Fruit fly (Drosophila melanogaster): ENCODE data around the gene COX7A.

COX7A gene

DNA sequence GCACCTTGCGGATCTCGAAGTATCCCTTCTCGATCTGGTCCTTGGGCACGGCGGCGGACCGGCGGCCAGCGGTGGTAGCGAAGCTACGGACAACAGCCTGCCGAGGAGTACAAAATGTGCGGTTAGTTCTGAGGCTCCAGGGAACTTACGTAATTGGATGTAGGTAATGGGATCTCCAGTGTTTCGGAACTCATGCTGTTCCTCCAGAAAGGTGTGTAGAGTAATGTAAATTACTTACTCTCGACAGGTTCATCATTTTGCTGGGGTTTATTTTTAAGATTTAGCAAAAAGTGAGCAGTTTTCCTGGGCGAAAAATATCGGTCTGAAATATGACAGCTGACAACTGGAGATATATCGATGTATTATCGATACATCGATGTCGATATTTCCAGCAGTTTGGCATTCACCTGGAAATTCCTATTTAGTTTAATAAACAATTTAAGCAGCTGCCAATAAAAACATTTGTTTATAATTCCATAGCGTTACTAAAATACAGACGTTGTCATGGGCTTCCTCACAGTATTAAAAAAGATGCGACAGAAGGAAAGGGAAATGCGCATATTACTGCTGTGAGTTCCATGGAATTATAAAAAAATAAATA is at the start of gene COX7A, which contains the start of gene Arl2 (continued):
- TF ChIP-seq CG32532 (GFP tag; IDR thresholded peaks at IDR 0.05), result peak; percentile 47; the same call in 1 of the 2 replicates
- TF ChIP-seq CG17912 (GFP tag; optimal IDR thresholded peaks at IDR 0.05), result no peak
- no peak for TF ChIP-seq CG30431 (GFP tag; optimal IDR thresholded peaks at IDR 0.05)
- TF ChIP-seq Adf1 (GFP tag; IDR thresholded peaks at IDR 0.05), result no peak
- TF ChIP-seq Ptx1 (GFP tag; IDR thresholded peaks at IDR 0.05), result no peak
- no peak for TF ChIP-seq Blimp-1 (GFP tag; optimal IDR thresholded peaks at IDR 0.05)
- TF ChIP-seq dpn (GFP tag; optimal IDR thresholded peaks at IDR 0.05), result no peak
- peak; percentile 75 for TF ChIP-seq trem (tag; optimal IDR thresholded peaks at IDR 0.05)
- TF ChIP-seq Jarid2 (GFP tag; optimal IDR thresholded peaks at IDR 0.05), result no peak
- no peak for TF ChIP-seq eve (GFP tag; optimal IDR thresholded peaks at IDR 0.05)
- no peak for TF ChIP-seq CG14014 (GFP tag; IDR thresholded peaks at IDR 0.05)
- peak; percentile 90 for TF ChIP-seq inv (GFP tag; IDR thresholded peaks at IDR 0.05; ENCODE audit: partially characterized antibody)
- TF ChIP-seq Mes4 (GFP tag; optimal IDR thresholded peaks at IDR 0.05), result no peak
- TF ChIP-seq jigr1 (GFP tag; IDR thresholded peaks at IDR 0.05), result peak; percentile 27; the same call in 1 of the 3 replicates
- no peak for TF ChIP-seq CG33213 (GFP tag; optimal IDR thresholded peaks at IDR 0.05)
- TF ChIP-seq Poxn (GFP tag; IDR thresholded peaks at IDR 0.05), result no peak
- peak; percentile 87 for TF ChIP-seq Doc3 (GFP tag; IDR thresholded peaks at IDR 0.05; ENCODE audit: partially characterized antibody)
- no peak for TF ChIP-seq her (GFP tag; optimal IDR thresholded peaks at IDR 0.05)
- no peak for TF ChIP-seq Stat92E (GFP tag; optimal IDR thresholded peaks at IDR 0.05)
- TF ChIP-seq HmgD (GFP tag; optimal IDR thresholded peaks at IDR 0.05), result no peak
- TF ChIP-seq CG8944 (GFP tag; optimal IDR thresholded peaks at IDR 0.05), result no peak
- no peak for TF ChIP-seq CG11398 (GFP tag; optimal IDR thresholded peaks at IDR 0.05)
- no peak for TF ChIP-seq CG17802 (tag; optimal IDR thresholded peaks at IDR 0.05)
- no peak for TF ChIP-seq CG9817 (tag; optimal IDR thresholded peaks at IDR 0.05)
- no peak for TF ChIP-seq crc (GFP tag; optimal IDR thresholded peaks at IDR 0.05)
- TF ChIP-seq CG3407 (GFP tag; optimal IDR thresholded peaks at IDR 0.05), result no peak
- TF ChIP-seq CkIIα-i1 (GFP tag; IDR thresholded peaks at IDR 0.05), result no peak

DNA sequence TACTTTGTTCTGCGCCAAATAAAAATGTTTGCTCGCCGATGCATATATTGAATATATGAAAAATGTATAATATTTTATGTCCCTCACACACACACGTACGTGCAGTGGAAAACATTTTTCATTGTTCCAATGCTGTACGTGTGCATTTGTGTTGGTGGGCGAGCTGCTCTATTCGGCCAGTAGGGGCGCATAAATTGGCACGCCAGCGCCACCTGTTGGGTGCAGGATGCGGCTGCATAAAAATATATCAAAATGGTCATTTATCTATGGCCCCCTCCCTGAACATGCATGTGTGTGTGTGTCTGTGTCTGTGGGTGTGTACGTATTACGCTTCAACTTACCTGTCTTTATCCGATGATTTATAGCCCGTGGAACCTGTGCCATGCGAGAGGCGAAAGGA is 48.8 kb upstream of the COX7A start:
- TF ChIP-seq CTCF (GFP tag; optimal IDR thresholded peaks at IDR 0.05) (peak; percentile 84), sisA (GFP tag; IDR thresholded peaks at IDR 0.05) (no peak), CG18011 (GFP tag; optimal IDR thresholded peaks at IDR 0.05) (no peak), CG43689 (GFP tag; IDR thresholded peaks at IDR 0.05) (no peak)

DNA sequence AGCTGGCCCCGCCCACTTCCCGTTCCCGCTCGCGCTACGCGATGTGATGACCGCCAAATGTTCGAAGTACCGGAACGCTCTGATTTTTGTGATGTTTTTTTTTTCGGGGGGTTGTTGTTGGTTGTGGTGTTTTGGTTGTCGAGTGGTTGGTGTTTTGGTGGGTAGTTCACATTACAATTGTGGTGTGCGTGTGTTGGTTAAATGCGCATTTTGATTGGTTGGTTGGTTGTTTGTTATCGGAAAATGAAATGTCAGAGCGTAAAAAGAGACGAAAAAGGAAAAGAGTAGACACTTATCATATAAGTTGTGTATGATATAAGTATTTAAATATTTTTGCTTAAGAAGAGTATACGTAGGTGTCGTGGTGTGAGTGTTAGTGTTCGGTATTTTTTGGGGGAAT is 27.7 kb upstream of the COX7A start:
- TF ChIP-seq chinmo (GFP tag; IDR thresholded peaks at IDR 0.05; ENCODE audit: partially characterized antibody) (no peak), Nf-YC (tag; optimal IDR thresholded peaks at IDR 0.05) (peak; percentile 72), Med (GFP tag) (no peak), D19A (tag; optimal IDR thresholded peaks at IDR 0.05) (no peak), Nf-YB (GFP tag; optimal IDR thresholded peaks at IDR 0.05) (peak; percentile 74), ERR (GFP tag; optimal IDR thresholded peaks at IDR 0.05) (no peak), Opbp (GFP tag; IDR thresholded peaks at IDR 0.05; ENCODE audit: partially characterized antibody) (no peak), yki (optimal IDR thresholded peaks at IDR 0.05) (no peak), Dek (tag; optimal IDR thresholded peaks at IDR 0.05) (no peak), BtbVII (GFP tag; optimal IDR thresholded peaks at IDR 0.05) (no peak), Jarid2 (GFP tag; optimal IDR thresholded peaks at IDR 0.05) (no peak), CoRest (tag; optimal IDR thresholded peaks at IDR 0.05) (no peak), zen (tag; optimal IDR thresholded peaks at IDR 0.05) (no peak), ind (GFP tag; optimal IDR thresholded peaks at IDR 0.05) (no peak), disco-r (GFP tag; optimal IDR thresholded peaks at IDR 0.05) (no peak), vvl (GFP tag; IDR thresholded peaks at IDR 0.05) (no peak)
